Fruit fly (Drosophila melanogaster) whole organism, embryonic: Measurements from ENCODE around the gene papi.

ENCODE experiments used
- B-H2 ChIP-seq: fragments of 200-800 bp; sonication (Bioruptor generic); optimal IDR thresholded peaks from 2 replicates; lab custom pipeline; 2018; ENCODE audit warnings: missing biosample characterization, mild to moderate bottlenecking, missing genetic modification characterization
- Blimp-1 ChIP-seq: fragments of 200-800 bp; sonication (Bioruptor generic); optimal IDR thresholded peaks from 3 replicates; lab custom pipeline; 2018; ENCODE audit warnings: missing biosample characterization, missing genetic modification characterization, mild to moderate bottlenecking, moderate library complexity, missing genetic modification reagents
- CG12391 ChIP-seq: fragments of 200-800 bp; sonication (Bioruptor generic); optimal IDR thresholded peaks from 3 replicates; lab custom pipeline; 2018; ENCODE audit warnings: missing biosample characterization, mild to moderate bottlenecking, missing genetic modification characterization, moderate library complexity
- CG12744 ChIP-seq: fragments of 200-800 bp; sonication (Bioruptor generic); optimal IDR thresholded peaks from 2 replicates; lab custom pipeline; 2016; ENCODE audit warnings: missing biosample characterization, missing genetic modification characterization
- CG13123 ChIP-seq: fragments of 200-800 bp; sonication (Bioruptor generic); optimal IDR thresholded peaks from 2 replicates; lab custom pipeline; 2016; ENCODE audit warnings: missing biosample characterization, missing genetic modification characterization
- CG13624 ChIP-seq: fragments of 200-800 bp; sonication (Bioruptor generic); optimal IDR thresholded peaks from 2 replicates; lab custom pipeline; 2016; ENCODE audit warnings: missing biosample characterization, missing genetic modification characterization
- CG14014 ChIP-seq: fragments of 200-800 bp; sonication (Bioruptor generic); IDR thresholded peaks from 2 replicates; pipeline ENCODE4 v1.3.6; 2022; ENCODE audit warnings: missing biosample characterization, missing genetic modification characterization
- CG14965 ChIP-seq: fragments of 200-800 bp; sonication (Bioruptor generic); optimal IDR thresholded peaks from 2 replicates; lab custom pipeline; 2016; ENCODE audit warnings: missing biosample characterization, missing genetic modification characterization, borderline replicate concordance
- CG15479 ChIP-seq: fragments of 200-800 bp; sonication (Bioruptor generic); optimal IDR thresholded peaks from 3 replicates; lab custom pipeline; 2019; ENCODE audit warnings: missing biosample characterization, mild to moderate bottlenecking, missing genetic modification characterization, moderate library complexity
- CG15514 ChIP-seq: fragments of 200-800 bp; sonication (Bioruptor generic); optimal IDR thresholded peaks from 3 replicates; lab custom pipeline; 2017; ENCODE audit warnings: missing biosample characterization, missing genetic modification characterization, mild to moderate bottlenecking, moderate library complexity, missing genetic modification reagents
- CG1832 ChIP-seq: fragments of 200-800 bp; sonication (Bioruptor generic); optimal IDR thresholded peaks from 2 replicates; lab custom pipeline; 2017; ENCODE audit warnings: missing biosample characterization, mild to moderate bottlenecking, missing genetic modification characterization, inconsistent platforms
- CG18619 ChIP-seq: fragments of 200-800 bp; sonication (Bioruptor generic); optimal IDR thresholded peaks from 3 replicates; lab custom pipeline; 2017; ENCODE audit warnings: missing biosample characterization, mild to moderate bottlenecking, missing genetic modification characterization
- CG2678 ChIP-seq: fragments of 200-800 bp; sonication (Bioruptor generic); optimal IDR thresholded peaks from 3 replicates; lab custom pipeline; 2019; ENCODE audit warnings: missing biosample characterization, mild to moderate bottlenecking, missing genetic modification characterization, moderate library complexity
- CG30403 ChIP-seq: fragments of 200-800 bp; sonication (Bioruptor generic); optimal IDR thresholded peaks from 3 replicates; lab custom pipeline; 2016; ENCODE audit warnings: missing biosample characterization, missing genetic modification characterization
- CG30431 ChIP-seq: fragments of 200-800 bp; sonication (Bioruptor generic); optimal IDR thresholded peaks from 2 replicates; lab custom pipeline; 2017; ENCODE audit warnings: missing biosample characterization, missing genetic modification characterization
- CG32772 ChIP-seq: fragments of 200-800 bp; sonication (Bioruptor generic); IDR thresholded peaks from 2 replicates; pipeline ENCODE4 v1.3.6; 2022; ENCODE audit warnings: missing biosample characterization, missing genetic modification characterization
- CG3281 ChIP-seq: fragments of 200-800 bp; sonication (Bioruptor generic); optimal IDR thresholded peaks from 3 replicates; lab custom pipeline; 2017; ENCODE audit warnings: missing biosample characterization, mild to moderate bottlenecking, missing genetic modification characterization
- CG7745 ChIP-seq: fragments of 200-800 bp; sonication (Bioruptor generic); optimal IDR thresholded peaks from 2 replicates; lab custom pipeline; 2018; ENCODE audit warnings: missing biosample characterization, mild to moderate bottlenecking, missing genetic modification characterization, moderate library complexity
- CG7839 ChIP-seq: fragments of 200-800 bp; sonication (Bioruptor generic); optimal IDR thresholded peaks from 3 replicates; lab custom pipeline; 2018; ENCODE audit warnings: missing biosample characterization, mild to moderate bottlenecking, missing genetic modification characterization, moderate library complexity
- CG9215 ChIP-seq: fragments of 200-800 bp; sonication (Bioruptor generic); IDR thresholded peaks from 2 replicates; pipeline ENCODE4 v1.3.6; 2022; ENCODE audit warnings: missing biosample characterization, missing genetic modification characterization
- CG9727 ChIP-seq: fragments of 200-800 bp; sonication (Bioruptor generic); optimal IDR thresholded peaks from 3 replicates; lab custom pipeline; 2017; ENCODE audit warnings: missing biosample characterization, mild to moderate bottlenecking, missing genetic modification characterization
- CHES-1-like ChIP-seq: fragments of 200-800 bp; sonication (Bioruptor generic); optimal IDR thresholded peaks from 2 replicates; lab custom pipeline; 2016; ENCODE audit warnings: missing biosample characterization, missing genetic modification characterization
- CTCF ChIP-seq: fragments of 200-800 bp; sonication (Bioruptor generic); optimal IDR thresholded peaks from 2 replicates; lab custom pipeline; 2017; ENCODE audit warnings: missing biosample characterization, mild to moderate bottlenecking, missing genetic modification characterization, moderate library complexity
- D19B ChIP-seq: fragments of 200-800 bp; sonication (Bioruptor generic); optimal IDR thresholded peaks from 2 replicates; lab custom pipeline; 2017; ENCODE audit warnings: missing biosample characterization, mild to moderate bottlenecking, missing genetic modification characterization
- Doc3 ChIP-seq: fragments of 200-800 bp; sonication (Bioruptor generic); IDR thresholded peaks from 3 replicates; pipeline ENCODE4 v1.3.6; 2022; ENCODE audit warnings: missing biosample characterization, missing genetic modification characterization; ENCODE audit not compliant: partially characterized antibody
- E2f2 ChIP-seq: fragments of 200-800 bp; sonication (Bioruptor generic); IDR thresholded peaks from 2 replicates; pipeline ENCODE4 v1.3.6; 2022; ENCODE audit warnings: missing biosample characterization, missing genetic modification characterization
- Elba2 ChIP-seq: fragments of 200-800 bp; sonication (Bioruptor generic); optimal IDR thresholded peaks from 3 replicates; lab custom pipeline; 2016; ENCODE audit warnings: missing biosample characterization, missing genetic modification characterization
- Kr ChIP-seq: fragments of 200-800 bp; sonication (Bioruptor generic); optimal IDR thresholded peaks from 2 replicates; lab custom pipeline; 2017; ENCODE audit warnings: missing biosample characterization, mild to moderate bottlenecking, missing genetic modification characterization
- Nf-YA ChIP-seq: fragments of 200-800 bp; sonication (Bioruptor generic); IDR thresholded peaks from 2 replicates; pipeline ENCODE4 v1.3.6; 2022; ENCODE audit warnings: missing biosample characterization, missing genetic modification characterization
- NfI ChIP-seq: fragments of 200-800 bp; sonication (Bioruptor generic); optimal IDR thresholded peaks from 3 replicates; lab custom pipeline; 2018; ENCODE audit warnings: missing biosample characterization, mild to moderate bottlenecking, missing genetic modification characterization, moderate library complexity
- Sox102F ChIP-seq: fragments of 200-800 bp; sonication (Bioruptor generic); optimal IDR thresholded peaks from 2 replicates; lab custom pipeline; 2018; ENCODE audit warnings: missing biosample characterization, mild to moderate bottlenecking, missing genetic modification characterization, moderate library complexity
- aop ChIP-seq: fragments of 200-800 bp; sonication (Bioruptor generic); IDR thresholded peaks from 2 replicates; pipeline ENCODE4 v1.3.6; 2022; ENCODE audit warnings: missing biosample characterization, missing genetic modification characterization
- bsh ChIP-seq, 2 experiments: fragments of 200-800 bp; sonication (Bioruptor generic); optimal IDR thresholded peaks; 2 replicates each; lab custom pipeline; 2017 to 2018; ENCODE audit warnings: mild to moderate bottlenecking in 2 of 2, missing biosample characterization in 2 of 2, missing genetic modification characterization in 2 of 2, moderate library complexity in 1 of 2
- dimm ChIP-seq: fragments of 200-800 bp; sonication (Bioruptor generic); IDR thresholded peaks from 2 replicates; pipeline ENCODE4 v1.3.6; 2022; ENCODE audit warnings: missing biosample characterization, missing genetic modification characterization
- esg ChIP-seq: fragments of 200-800 bp; sonication (Bioruptor generic); conservative IDR thresholded peaks from 2 replicates; pipeline ENCODE4 v1.3.6; 2022; ENCODE audit warnings: missing biosample characterization, missing genetic modification characterization
- eve ChIP-seq, 2 experiments: fragments of >200 bp; optimal IDR thresholded peaks; 2 replicates each; lab custom pipeline; 2017; ENCODE audit warnings: missing biosample characterization in 2 of 2, missing genetic modification characterization in 2 of 2
- gcm ChIP-seq: fragments of 200-800 bp; sonication (Bioruptor generic); optimal IDR thresholded peaks from 2 replicates; lab custom pipeline; 2019; ENCODE audit warnings: missing biosample characterization, mild to moderate bottlenecking, missing genetic modification characterization, moderate library complexity
- grau ChIP-seq: fragments of 200-800 bp; optimal IDR thresholded peaks from 3 replicates; lab custom pipeline; 2019; ENCODE audit warnings: missing biosample characterization, mild to moderate bottlenecking, missing genetic modification characterization, moderate library complexity
- gt ChIP-seq: fragments of 200-800 bp; sonication (Bioruptor generic); IDR thresholded peaks from 2 replicates; pipeline ENCODE4 v1.3.6; 2022; ENCODE audit warnings: missing biosample characterization, missing genetic modification characterization
- lab ChIP-seq: fragments of 200-800 bp; sonication (Bioruptor generic); optimal IDR thresholded peaks from 3 replicates; lab custom pipeline; 2017; ENCODE audit warnings: missing biosample characterization, missing genetic modification characterization, mild to moderate bottlenecking, moderate library complexity, missing genetic modification reagents
- nau ChIP-seq: fragments of 200-800 bp; sonication (Bioruptor generic); optimal IDR thresholded peaks from 3 replicates; lab custom pipeline; 2017; ENCODE audit warnings: missing biosample characterization, mild to moderate bottlenecking, missing genetic modification characterization, missing genetic modification reagents
- p53 ChIP-seq: fragments of 200-800 bp; sonication (Bioruptor generic); optimal IDR thresholded peaks from 2 replicates; lab custom pipeline; 2016; ENCODE audit warnings: missing biosample characterization, missing genetic modification characterization
- pfk ChIP-seq: fragments of 200-800 bp; sonication (Bioruptor generic); optimal IDR thresholded peaks from 2 replicates; lab custom pipeline; 2018; ENCODE audit warnings: missing biosample characterization, mild to moderate bottlenecking, missing genetic modification characterization, moderate library complexity
- pros ChIP-seq: fragments of 200-800 bp; sonication (Bioruptor generic); optimal IDR thresholded peaks from 3 replicates; lab custom pipeline; 2019; ENCODE audit warnings: missing biosample characterization, mild to moderate bottlenecking, missing genetic modification characterization, moderate library complexity
- sqz ChIP-seq: fragments of 200-800 bp; sonication (Bioruptor generic); optimal IDR thresholded peaks from 3 replicates; lab custom pipeline; 2018; ENCODE audit warnings: missing biosample characterization, mild to moderate bottlenecking, missing genetic modification characterization
- sug ChIP-seq: fragments of 200-800 bp; optimal IDR thresholded peaks from 2 replicates; lab custom pipeline; 2019; ENCODE audit warnings: missing biosample characterization, mild to moderate bottlenecking, missing genetic modification characterization, moderate library complexity
- tap ChIP-seq: fragments of 200-800 bp; optimal IDR thresholded peaks from 3 replicates; lab custom pipeline; 2019; ENCODE audit warnings: missing biosample characterization, mild to moderate bottlenecking, missing genetic modification characterization, moderate library complexity
- trem ChIP-seq: fragments of 200-800 bp; optimal IDR thresholded peaks from 3 replicates; lab custom pipeline; 2019; ENCODE audit warnings: missing biosample characterization, mild to moderate bottlenecking, missing genetic modification characterization, moderate library complexity
- usp ChIP-seq: fragments of >200 bp; optimal IDR thresholded peaks from 2 replicates; lab custom pipeline; 2017; ENCODE audit warnings: missing biosample characterization, missing genetic modification characterization
- zfh1 ChIP-seq: fragments of 200-800 bp; sonication (Bioruptor generic); IDR thresholded peaks from 3 replicates; pipeline ENCODE4 v1.3.6; 2022; ENCODE audit warnings: missing biosample characterization, missing genetic modification characterization

papi gene

DNA sequence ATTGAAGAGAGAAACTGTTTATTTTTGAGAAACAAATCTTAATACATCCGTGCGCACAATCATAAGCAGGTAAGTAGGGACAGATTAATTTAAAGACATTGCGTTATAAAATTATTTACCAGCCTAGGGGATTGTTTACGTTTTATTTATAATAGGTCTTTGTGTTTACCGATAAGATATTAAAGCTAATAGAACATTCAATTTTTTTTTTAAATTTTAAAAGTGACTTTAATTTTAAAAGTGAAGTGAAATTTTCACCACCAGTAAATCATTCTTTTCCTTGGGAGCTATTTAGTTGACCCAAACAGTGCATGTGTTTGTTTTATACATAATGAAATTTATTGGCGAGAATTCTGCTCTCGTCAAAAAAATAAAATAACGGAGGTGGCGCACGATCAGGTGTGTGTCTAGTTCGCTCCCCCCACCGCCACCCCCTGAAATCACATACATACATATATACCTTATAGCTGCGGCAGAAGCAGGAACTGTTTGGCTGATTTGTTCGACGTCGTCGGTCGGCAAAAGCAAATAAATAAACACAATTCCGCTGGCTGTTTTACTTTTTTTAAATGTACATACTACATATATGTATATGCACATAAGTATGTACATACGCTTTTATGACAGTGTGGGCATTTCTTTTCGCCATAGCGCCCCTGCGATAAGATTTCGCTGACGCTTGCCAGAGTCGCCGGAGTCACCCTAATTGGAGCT lies 44.5 kb upstream of the papi start (continued):
- TF ChIP-seq bsh (GFP tag; optimal IDR thresholded peaks at IDR 0.05; lab: Kevin White, UChicago) (peak in 1 of 2 experiments; percentile 28), CG7745 (no peak), Blimp-1 (GFP tag; lab: Kevin White, UChicago) (peak; percentile 18), CG13624 (GFP tag; lab: Kevin White, UChicago) (peak; percentile 15), sug (tag; lab: Kevin White, UChicago) (peak; percentile 39), E2f2 (peak; percentile 37; the same call in 1 of the 2 replicates), CG15514 (GFP tag; lab: Kevin White, UChicago) (peak; percentile 49), zfh1 (GFP tag; lab: Robert Waterston, UW) (no peak), CG14014 (GFP tag; lab: Robert Waterston, UW) (no peak), dimm (GFP tag; lab: Robert Waterston, UW) (no peak), pfk (no peak), CG3281 (GFP tag; lab: Kevin White, UChicago) (peak; percentile 80), grau (tag; lab: Kevin White, UChicago) (peak; percentile 77), Nf-YA (GFP tag; lab: Robert Waterston, UW) (no peak), CG18619 (peak; percentile 53), CG32772 (GFP tag; lab: Robert Waterston, UW) (no peak), usp (GFP tag; lab: Kevin White, UChicago) (no peak), Doc3 (GFP tag; lab: Robert Waterston, UW) (no peak), eve (GFP tag; optimal IDR thresholded peaks at IDR 0.05; lab: Kevin White, UChicago) (peak in 1 of 2 experiments; percentile 58), tap (tag; lab: Kevin White, UChicago) (peak; percentile 15), CG15479 (GFP tag; lab: Kevin White, UChicago) (no peak), Sox102F (GFP tag; lab: Kevin White, UChicago) (peak; percentile 50), CG12744 (GFP tag; lab: Kevin White, UChicago) (peak; percentile 66), D19B (GFP tag; lab: Kevin White, UChicago) (peak; percentile 53), Elba2 (GFP tag; lab: Kevin White, UChicago) (no peak), sqz (GFP tag; lab: Kevin White, UChicago) (peak; percentile 27), CG14965 (GFP tag; lab: Kevin White, UChicago) (no peak), gcm (GFP tag; lab: Kevin White, UChicago) (no peak), aop (GFP tag; lab: Robert Waterston, UW) (peak; percentile 76; the same call in 1 of the 2 replicates), CHES-1-like (GFP tag; lab: Kevin White, UChicago) (no peak), CG13123 (GFP tag; lab: Kevin White, UChicago) (no peak), gt (GFP tag; lab: Robert Waterston, UW) (no peak), B-H2 (GFP tag; lab: Kevin White, UChicago) (peak; percentile 8), CG9215 (GFP tag; lab: Robert Waterston, UW) (peak; percentile 33), trem (tag; lab: Kevin White, UChicago) (no peak), CG30431 (no peak), Kr (GFP tag; lab: Kevin White, UChicago) (no peak), pros (GFP tag; lab: Kevin White, UChicago) (no peak), esg (GFP tag; lab: Robert Waterston, UW) (no peak), CG2678 (tag; lab: Kevin White, UChicago) (peak; percentile 83), CG7839 (tag; lab: Kevin White, UChicago) (peak; percentile 76), nau (GFP tag; lab: Kevin White, UChicago) (peak; percentile 60), CG1832 (GFP tag; lab: Kevin White, UChicago) (no peak), NfI (GFP tag; lab: Kevin White, UChicago) (peak; percentile 37), CTCF (no peak), lab (GFP tag; lab: Kevin White, UChicago) (peak; percentile 68), CG12391 (tag; lab: Kevin White, UChicago) (peak; percentile 67), CG9727 (peak; percentile 56), CG30403 (GFP tag; lab: Kevin White, UChicago) (peak; percentile 52), p53 (GFP tag; lab: Kevin White, UChicago) (no peak)
